Fruit fly (Drosophila melanogaster) whole organism, prepupa: ENCODE results near the gene Swip-1.
A peak's percentile ranks its signal among the peaks of the same experiment; 100 is the strongest.

Source experiments
- Blimp-1 ChIP-seq: fragments of 200-800 bp; sonication (Bioruptor generic); optimal IDR thresholded peaks from 3 replicates; lab custom pipeline; 2017; ENCODE audit warnings: missing biosample characterization, missing genetic modification characterization, mild to moderate bottlenecking, moderate library complexity, missing genetic modification reagents
- CG10631 ChIP-seq: fragments of 200-800 bp; sonication (Bioruptor generic); optimal IDR thresholded peaks from 2 replicates; lab custom pipeline; 2016; ENCODE audit warnings: missing biosample characterization, missing genetic modification characterization
- CG11294 ChIP-seq: fragments of 200-800 bp; sonication (Bioruptor generic); IDR thresholded peaks from 2 replicates; pipeline ENCODE4 v1.3.6; 2022; ENCODE audit warnings: missing biosample characterization, missing genetic modification characterization
- CG15336 ChIP-seq: fragments of 200-800 bp; sonication (Bioruptor generic); IDR thresholded peaks from 2 replicates; pipeline ENCODE4 v1.3.6; 2022; ENCODE audit warnings: missing biosample characterization, missing genetic modification characterization
- CG1621 ChIP-seq: fragments of 200-800 bp; sonication (Bioruptor generic); optimal IDR thresholded peaks from 3 replicates; lab custom pipeline; 2018; ENCODE audit warnings: missing biosample characterization, mild to moderate bottlenecking, missing genetic modification characterization
- CG16779 ChIP-seq: fragments of 200-800 bp; sonication (Bioruptor generic); optimal IDR thresholded peaks from 3 replicates; lab custom pipeline; 2017; ENCODE audit warnings: missing biosample characterization, mild to moderate bottlenecking, missing genetic modification characterization
- CG3032 ChIP-seq: fragments of 200-800 bp; optimal IDR thresholded peaks from 2 replicates; lab custom pipeline; 2019; ENCODE audit warnings: missing biosample characterization, mild to moderate bottlenecking, missing genetic modification characterization, moderate library complexity
- CG31627 ChIP-seq: fragments of 200-800 bp; sonication (Bioruptor generic); optimal IDR thresholded peaks from 3 replicates; lab custom pipeline; 2016; ENCODE audit warnings: missing biosample characterization, missing genetic modification characterization
- CG32006 ChIP-seq: fragments of 200-800 bp; sonication (Bioruptor generic); optimal IDR thresholded peaks from 3 replicates; lab custom pipeline; 2017; ENCODE audit warnings: missing biosample characterization, mild to moderate bottlenecking, missing genetic modification characterization
- CG34406 ChIP-seq: fragments of 200-800 bp; sonication (Bioruptor generic); optimal IDR thresholded peaks from 3 replicates; lab custom pipeline; 2016; ENCODE audit warnings: missing biosample characterization, missing genetic modification characterization
- CG3919 ChIP-seq: fragments of 200-800 bp; sonication (Bioruptor generic); optimal IDR thresholded peaks from 3 replicates; lab custom pipeline; 2016; ENCODE audit warnings: missing biosample characterization, missing genetic modification characterization
- CG6163 ChIP-seq: fragments of 200-800 bp; sonication (Bioruptor generic); IDR thresholded peaks from 3 replicates; pipeline ENCODE4 v1.3.6; 2022; ENCODE audit warnings: missing biosample characterization, missing genetic modification characterization
- CG6276 ChIP-seq: fragments of 200-800 bp; sonication (Bioruptor generic); optimal IDR thresholded peaks from 2 replicates; lab custom pipeline; 2017; ENCODE audit warnings: missing biosample characterization, mild to moderate bottlenecking, missing genetic modification characterization
- CG6792 ChIP-seq: fragments of 200-800 bp; sonication (Bioruptor generic); optimal IDR thresholded peaks from 3 replicates; lab custom pipeline; 2016; ENCODE audit warnings: missing biosample characterization, missing genetic modification characterization
- CG6808 ChIP-seq: fragments of 200-800 bp; sonication (Bioruptor generic); optimal IDR thresholded peaks from 3 replicates; lab custom pipeline; 2017; ENCODE audit warnings: missing biosample characterization, missing genetic modification characterization, mild to moderate bottlenecking, moderate library complexity, missing genetic modification reagents
- CG6854 ChIP-seq: fragments of 200-800 bp; sonication (Bioruptor generic); optimal IDR thresholded peaks from 2 replicates; lab custom pipeline; 2017; ENCODE audit warnings: missing biosample characterization, mild to moderate bottlenecking, missing genetic modification characterization
- CG8119 ChIP-seq: fragments of 200-800 bp; sonication (Bioruptor generic); IDR thresholded peaks from 3 replicates; pipeline ENCODE4 v1.3.6; 2022; ENCODE audit warnings: missing biosample characterization, missing genetic modification characterization
- CG8319 ChIP-seq: fragments of 200-800 bp; sonication (Bioruptor generic); optimal IDR thresholded peaks from 3 replicates; lab custom pipeline; 2016; ENCODE audit warnings: missing biosample characterization, missing genetic modification characterization
- CG8632 ChIP-seq: fragments of 200-800 bp; sonication (Bioruptor generic); optimal IDR thresholded peaks from 3 replicates; lab custom pipeline; 2016; ENCODE audit warnings: missing biosample characterization, missing genetic modification characterization
- Eip75B ChIP-seq: fragments of 200-800 bp; sonication (Bioruptor generic); optimal IDR thresholded peaks from 3 replicates; lab custom pipeline; 2016; ENCODE audit warnings: missing biosample characterization, missing genetic modification characterization
- Eip78C ChIP-seq: fragments of 200-800 bp; sonication (Bioruptor generic); peaks from one replicate; lab custom pipeline; 2016; ENCODE audit warnings: missing biosample characterization, missing genetic modification characterization
- Eip93F ChIP-seq: fragments of 200-800 bp; sonication (Bioruptor generic); optimal IDR thresholded peaks from 2 replicates; lab custom pipeline; 2016; ENCODE audit warnings: missing biosample characterization, mild to moderate bottlenecking, missing genetic modification characterization
- Ets21C ChIP-seq: fragments of 200-800 bp; sonication (Bioruptor generic); optimal IDR thresholded peaks from 3 replicates; lab custom pipeline; 2016; ENCODE audit warnings: missing biosample characterization, missing genetic modification characterization
- Ets96B ChIP-seq: fragments of 200-800 bp; optimal IDR thresholded peaks from 2 replicates; lab custom pipeline; 2019; ENCODE audit warnings: missing biosample characterization, mild to moderate bottlenecking, missing genetic modification characterization, moderate library complexity
- Gug ChIP-seq: fragments of 200-800 bp; sonication (Bioruptor generic); IDR thresholded peaks from 2 replicates; pipeline ENCODE4 v1.3.6; 2022; ENCODE audit warnings: missing biosample characterization, missing genetic modification characterization
- Hr38 ChIP-seq: sonication (Bioruptor generic); optimal IDR thresholded peaks from 2 replicates; lab custom pipeline; 2016; ENCODE audit warnings: missing biosample characterization, missing genetic modification characterization
- Hr39 ChIP-seq: fragments of 200-800 bp; sonication (Bioruptor generic); optimal IDR thresholded peaks from 2 replicates; lab custom pipeline; 2016; ENCODE audit warnings: missing biosample characterization, missing genetic modification characterization
- Hr4 ChIP-seq: fragments of 200-800 bp; sonication (Bioruptor generic); optimal IDR thresholded peaks from 3 replicates; lab custom pipeline; 2016; ENCODE audit warnings: missing biosample characterization, missing genetic modification characterization
- Lpt ChIP-seq: fragments of 200-800 bp; sonication (Bioruptor generic); optimal IDR thresholded peaks from 3 replicates; lab custom pipeline; 2016; ENCODE audit warnings: missing biosample characterization, missing genetic modification characterization
- Met ChIP-seq: fragments of 200-800 bp; sonication (Bioruptor generic); optimal IDR thresholded peaks from 3 replicates; lab custom pipeline; 2016; ENCODE audit warnings: missing biosample characterization, missing genetic modification characterization
- OdsH ChIP-seq: fragments of 200-800 bp; sonication (Bioruptor generic); optimal IDR thresholded peaks from 3 replicates; lab custom pipeline; 2016; ENCODE audit warnings: missing biosample characterization, missing genetic modification characterization
- Smox ChIP-seq: fragments of 200-800 bp; sonication (Bioruptor generic); optimal IDR thresholded peaks from 3 replicates; lab custom pipeline; 2016; ENCODE audit warnings: missing biosample characterization, missing genetic modification characterization
- Sox102F ChIP-seq: fragments of 200-800 bp; sonication (Bioruptor generic); optimal IDR thresholded peaks from 2 replicates; lab custom pipeline; 2016; ENCODE audit warnings: missing biosample characterization, mild to moderate bottlenecking, missing genetic modification characterization
- Sox14 ChIP-seq: fragments of 200-800 bp; sonication (Bioruptor generic); optimal IDR thresholded peaks from 3 replicates; lab custom pipeline; 2016; ENCODE audit warnings: missing biosample characterization, missing genetic modification characterization
- Sox15 ChIP-seq: fragments of 200-800 bp; sonication (Bioruptor generic); optimal IDR thresholded peaks from 3 replicates; lab custom pipeline; 2016; ENCODE audit warnings: missing biosample characterization, missing genetic modification characterization
- achi ChIP-seq: fragments of 200-800 bp; sonication (Bioruptor generic); optimal IDR thresholded peaks from 3 replicates; lab custom pipeline; 2016; ENCODE audit warnings: missing biosample characterization, missing genetic modification characterization
- acj6 ChIP-seq: fragments of 200-800 bp; sonication (Bioruptor generic); optimal IDR thresholded peaks from 3 replicates; lab custom pipeline; 2016; ENCODE audit warnings: missing biosample characterization, missing genetic modification characterization
- cyc ChIP-seq: fragments of 200-800 bp; sonication (Bioruptor generic); optimal IDR thresholded peaks from 3 replicates; lab custom pipeline; 2016; ENCODE audit warnings: missing biosample characterization, missing genetic modification characterization
- dsx ChIP-seq: fragments of 200-800 bp; optimal IDR thresholded peaks from 3 replicates; lab custom pipeline; 2019; ENCODE audit warnings: missing biosample characterization, mild to moderate bottlenecking, missing genetic modification characterization, moderate library complexity; ENCODE audit not compliant: poor library complexity, severe bottlenecking
- eg ChIP-seq: fragments of 200-800 bp; sonication (Bioruptor generic); IDR thresholded peaks from 3 replicates; pipeline ENCODE4 v1.3.6; 2022; ENCODE audit warnings: missing biosample characterization, missing genetic modification characterization
- esn ChIP-seq: fragments of 200-800 bp; sonication (Bioruptor generic); optimal IDR thresholded peaks from 2 replicates; lab custom pipeline; 2016; ENCODE audit warnings: missing biosample characterization, mild to moderate bottlenecking, missing genetic modification characterization, moderate library complexity
- fd85E ChIP-seq: fragments of 200-800 bp; sonication (Bioruptor generic); optimal IDR thresholded peaks from 3 replicates; lab custom pipeline; 2016; ENCODE audit warnings: missing biosample characterization, missing genetic modification characterization
- fkh ChIP-seq: fragments of 200-800 bp; sonication (Bioruptor generic); optimal IDR thresholded peaks from 3 replicates; lab custom pipeline; 2017; ENCODE audit warnings: missing biosample characterization, mild to moderate bottlenecking, missing genetic modification characterization, moderate library complexity
- lz ChIP-seq: fragments of 200-800 bp; sonication (Bioruptor generic); optimal IDR thresholded peaks from 3 replicates; lab custom pipeline; 2016; ENCODE audit warnings: missing biosample characterization, missing genetic modification characterization
- salr ChIP-seq, 2 experiments: fragments of 200-800 bp; sonication (Bioruptor generic); optimal IDR thresholded peaks; 3 replicates each; lab custom pipeline; 2016 to 2018; ENCODE audit warnings: missing biosample characterization in 2 of 2, missing genetic modification characterization in 2 of 2, mild to moderate bottlenecking in 1 of 2
- ss ChIP-seq, 2 experiments: fragments of 200-800 bp; sonication (Bioruptor generic); optimal IDR thresholded peaks; 2 replicates in 1 of 2; 3 replicates in 1 of 2; lab custom pipeline; 2017 to 2018; ENCODE audit warnings: mild to moderate bottlenecking in 2 of 2, missing biosample characterization in 2 of 2, missing genetic modification characterization in 2 of 2, moderate library complexity in 1 of 2
- topi ChIP-seq: fragments of 200-800 bp; sonication (Bioruptor generic); optimal IDR thresholded peaks from 3 replicates; lab custom pipeline; 2016; ENCODE audit warnings: missing biosample characterization, missing genetic modification characterization
- vri ChIP-seq: fragments of 200-800 bp; sonication (Bioruptor generic); optimal IDR thresholded peaks from 3 replicates; lab custom pipeline; 2016; ENCODE audit warnings: missing biosample characterization, mild to moderate bottlenecking, missing genetic modification characterization

The Swip-1 gene

dm6 chr2L:18985201-18986124 is 1.6 kb downstream of the Swip-1 start:
- no peak for TF ChIP-seq CG1621 (tag; lab: Kevin White, UChicago)
- peak; percentile 67 for TF ChIP-seq Eip78C (GFP tag; lab: Kevin White, UChicago)
- TF ChIP-seq esn (GFP tag; lab: Kevin White, UChicago) = peak; percentile 42
- TF ChIP-seq CG3919 (GFP tag; lab: Kevin White, UChicago) = no peak
- peak; percentile 17 for TF ChIP-seq Sox14 (GFP tag; lab: Kevin White, UChicago)
- TF ChIP-seq eg (GFP tag; lab: Robert Waterston, UW) = no peak
- peak; percentile 35 for TF ChIP-seq Hr4
- TF ChIP-seq CG8319 (GFP tag; lab: Kevin White, UChicago) = no peak
- peak; percentile 35 for TF ChIP-seq Hr39 (GFP tag; lab: Kevin White, UChicago)
- no peak for TF ChIP-seq salr (GFP tag; optimal IDR thresholded peaks at IDR 0.05; lab: Kevin White, UChicago)
- TF ChIP-seq achi = peak; percentile 21
- TF ChIP-seq CG6276 (GFP tag; lab: Kevin White, UChicago) = no peak
- TF ChIP-seq acj6 (GFP tag; lab: Kevin White, UChicago) = peak; percentile 3
- TF ChIP-seq OdsH = peak; percentile 1
- TF ChIP-seq Sox15 (GFP tag; lab: Kevin White, UChicago) = no peak
- TF ChIP-seq CG6792 (GFP tag; lab: Kevin White, UChicago) = peak; percentile 1
- no peak for TF ChIP-seq CG11294 (GFP tag; lab: Robert Waterston, UW)
- no peak for TF ChIP-seq lz
- peak; percentile 11 for TF ChIP-seq cyc (GFP tag; lab: Kevin White, UChicago)
- TF ChIP-seq fd85E (GFP tag; lab: Kevin White, UChicago) = no peak
- peak; percentile 22 for TF ChIP-seq vri (GFP tag; lab: Kevin White, UChicago)
- TF ChIP-seq Lpt (GFP tag; lab: Kevin White, UChicago) = no peak
- TF ChIP-seq Ets96B (tag; lab: Kevin White, UChicago) = no peak
- TF ChIP-seq Blimp-1 (GFP tag; lab: Kevin White, UChicago) = no peak
- TF ChIP-seq CG31627 (GFP tag; lab: Kevin White, UChicago) = peak; percentile 49
- TF ChIP-seq topi (GFP tag; lab: Kevin White, UChicago) = peak; percentile 5
- no peak for TF ChIP-seq dsx (GFP tag; lab: Kevin White, UChicago)
- no peak for TF ChIP-seq CG16779 (tag; lab: Kevin White, UChicago)
- 0 out of 2 replicates have a peak, but pooled peaks have one; percentile 36 for TF ChIP-seq CG15336
- TF ChIP-seq CG8119 = peak; percentile 26; the same call in 1 of the 3 replicates
- peak; percentile 42 for TF ChIP-seq CG32006 (GFP tag; lab: Kevin White, UChicago)
- TF ChIP-seq CG3032 (tag; lab: Kevin White, UChicago) = no peak
- no peak for TF ChIP-seq CG6163
- TF ChIP-seq, all 60 proteins: peak for 16

- no peak for TF ChIP-seq CG6808 (GFP tag; lab: Kevin White, UChicago)
- TF ChIP-seq CG6854 = no peak
- TF ChIP-seq achi = no peak
- TF ChIP-seq Gug (GFP tag; lab: Robert Waterston, UW) = no peak
- no peak for TF ChIP-seq Eip93F (GFP tag; lab: Kevin White, UChicago)
- no peak for TF ChIP-seq OdsH
- no peak for TF ChIP-seq Sox102F
- no peak for TF ChIP-seq Hr38 (GFP tag; lab: Kevin White, UChicago)
- no peak for TF ChIP-seq esn (GFP tag; lab: Kevin White, UChicago)
- peak; percentile 17 for TF ChIP-seq fkh (GFP tag; lab: Kevin White, UChicago)
- TF ChIP-seq ss (GFP tag; optimal IDR thresholded peaks at IDR 0.05; lab: Kevin White, UChicago) = peak; percentile 20 to 71
- no peak for TF ChIP-seq Smox (GFP tag; lab: Kevin White, UChicago)
- TF ChIP-seq Blimp-1 (GFP tag; lab: Kevin White, UChicago) = no peak
- TF ChIP-seq Met (GFP tag; lab: Kevin White, UChicago) = no peak
- TF ChIP-seq CG34406 = no peak
- no peak for TF ChIP-seq acj6 (GFP tag; lab: Kevin White, UChicago)
- TF ChIP-seq CG31627 (GFP tag; lab: Kevin White, UChicago) = no peak
- no peak for TF ChIP-seq Lpt (GFP tag; lab: Kevin White, UChicago)
- TF ChIP-seq Eip78C (GFP tag; lab: Kevin White, UChicago) = peak; percentile 26
- TF ChIP-seq Sox14 (GFP tag; lab: Kevin White, UChicago) = no peak
- TF ChIP-seq CG6163 = 0 out of 3 replicates have a peak, but pooled peaks have one; percentile 30
- no peak for TF ChIP-seq CG10631 (GFP tag; lab: Kevin White, UChicago)
- no peak for TF ChIP-seq Ets21C (GFP tag; lab: Kevin White, UChicago)
- no peak for TF ChIP-seq CG3032 (tag; lab: Kevin White, UChicago)
- no peak for TF ChIP-seq CG8632 (GFP tag; lab: Kevin White, UChicago)
- no peak for TF ChIP-seq CG6792 (GFP tag; lab: Kevin White, UChicago)
- no peak for TF ChIP-seq Eip75B (GFP tag; lab: Kevin White, UChicago)
Observed at dm6 chr2L:18984158-18984557, 2.9 kb downstream of the Swip-1 start.
